Fruit fly (Drosophila melanogaster) whole organism, embryonic: ENCODE data around the gene Upf1.
A peak's percentile ranks its signal among the peaks of the same experiment; 100 is the strongest.

Experiments used
- Ada2b ChIP-seq: fragments of 200-800 bp; sonication (Bioruptor generic); IDR thresholded peaks from 2 replicates; pipeline ENCODE4 v1.3.6; 2022; ENCODE audit warnings: missing biosample characterization, missing genetic modification characterization
- BEAF-32 ChIP-seq: fragments of 200-800 bp; sonication (Bioruptor generic); optimal IDR thresholded peaks from 3 replicates; lab custom pipeline; 2017; ENCODE audit warnings: missing biosample characterization, missing genetic modification characterization, mild to moderate bottlenecking, moderate library complexity, missing genetic modification reagents
- C15 ChIP-seq: fragments of 200-800 bp; sonication (Bioruptor generic); IDR thresholded peaks from 3 replicates; pipeline ENCODE4 v1.3.6; 2022; ENCODE audit warnings: missing biosample characterization, missing genetic modification characterization
- CG10462 ChIP-seq: fragments of 200-800 bp; sonication (Bioruptor generic); optimal IDR thresholded peaks from 2 replicates; lab custom pipeline; 2016; ENCODE audit warnings: missing biosample characterization, missing genetic modification characterization
- CG11085 ChIP-seq: fragments of 200-800 bp; sonication (Bioruptor generic); IDR thresholded peaks from 2 replicates; pipeline ENCODE4 v1.3.6; 2022; ENCODE audit warnings: missing biosample characterization, missing genetic modification characterization
- CG11504 ChIP-seq: fragments of 200-800 bp; sonication (Bioruptor generic); optimal IDR thresholded peaks from 3 replicates; lab custom pipeline; 2019; ENCODE audit warnings: missing biosample characterization, mild to moderate bottlenecking, missing genetic modification characterization, moderate library complexity
- CG12299 ChIP-seq: fragments of 200-800 bp; sonication (Bioruptor generic); optimal IDR thresholded peaks from 2 replicates; lab custom pipeline; 2018; ENCODE audit warnings: missing biosample characterization, mild to moderate bottlenecking, missing genetic modification characterization
- CG12659 ChIP-seq: fragments of 200-800 bp; sonication (Bioruptor generic); optimal IDR thresholded peaks from 3 replicates; lab custom pipeline; 2017; ENCODE audit warnings: mild to moderate bottlenecking, missing biosample characterization, missing genetic modification reagents, missing genetic modification characterization
- CG13424 ChIP-seq: fragments of 200-800 bp; sonication (Bioruptor generic); optimal IDR thresholded peaks from 2 replicates; lab custom pipeline; 2019; ENCODE audit warnings: missing biosample characterization, mild to moderate bottlenecking, missing genetic modification characterization, moderate library complexity
- CG14710 ChIP-seq: fragments of 200-800 bp; sonication (Bioruptor generic); optimal IDR thresholded peaks from 3 replicates; lab custom pipeline; 2019; ENCODE audit warnings: missing biosample characterization, mild to moderate bottlenecking, missing genetic modification characterization, moderate library complexity
- CG15514 ChIP-seq: fragments of 200-800 bp; sonication (Bioruptor generic); optimal IDR thresholded peaks from 3 replicates; lab custom pipeline; 2017; ENCODE audit warnings: missing biosample characterization, missing genetic modification characterization, mild to moderate bottlenecking, moderate library complexity, missing genetic modification reagents
- CG18619 ChIP-seq: fragments of 200-800 bp; sonication (Bioruptor generic); optimal IDR thresholded peaks from 3 replicates; lab custom pipeline; 2017; ENCODE audit warnings: missing biosample characterization, mild to moderate bottlenecking, missing genetic modification characterization
- CG2120 ChIP-seq: fragments of 200-800 bp; sonication (Bioruptor generic); optimal IDR thresholded peaks from 3 replicates; lab custom pipeline; 2016; ENCODE audit warnings: missing biosample characterization, missing genetic modification characterization
- CG2129 ChIP-seq: fragments of 200-800 bp; sonication (Bioruptor generic); IDR thresholded peaks from 2 replicates; pipeline ENCODE4 v1.3.6; 2022; ENCODE audit warnings: missing biosample characterization, missing genetic modification characterization; ENCODE audit not compliant: partially characterized antibody
- CG30020 ChIP-seq: fragments of 200-800 bp; optimal IDR thresholded peaks from 2 replicates; lab custom pipeline; 2019; ENCODE audit warnings: missing biosample characterization, mild to moderate bottlenecking, missing genetic modification characterization, moderate library complexity
- CG30403 ChIP-seq: fragments of 200-800 bp; sonication (Bioruptor generic); optimal IDR thresholded peaks from 3 replicates; lab custom pipeline; 2016; ENCODE audit warnings: missing biosample characterization, missing genetic modification characterization
- CG31388 ChIP-seq: fragments of 200-800 bp; sonication (Bioruptor generic); optimal IDR thresholded peaks from 2 replicates; lab custom pipeline; 2016; ENCODE audit warnings: missing biosample characterization, missing genetic modification characterization
- CG32767 ChIP-seq: fragments of 200-800 bp; sonication (Bioruptor generic); IDR thresholded peaks from 2 replicates; pipeline ENCODE4 v1.3.6; 2022; ENCODE audit warnings: missing biosample characterization, missing genetic modification characterization
- CG32772 ChIP-seq: fragments of 200-800 bp; sonication (Bioruptor generic); IDR thresholded peaks from 2 replicates; pipeline ENCODE4 v1.3.6; 2022; ENCODE audit warnings: missing biosample characterization, missing genetic modification characterization
- CG34376 ChIP-seq: fragments of 200-800 bp; sonication (Bioruptor generic); optimal IDR thresholded peaks from 2 replicates; lab custom pipeline; 2018; ENCODE audit warnings: missing biosample characterization, mild to moderate bottlenecking, missing genetic modification characterization
- Dp ChIP-seq: fragments of 200-800 bp; sonication (Bioruptor generic); optimal IDR thresholded peaks from 2 replicates; lab custom pipeline; 2018; ENCODE audit warnings: missing biosample characterization, mild to moderate bottlenecking, missing genetic modification characterization, moderate library complexity
- E2f2 ChIP-seq: fragments of 200-800 bp; sonication (Bioruptor generic); IDR thresholded peaks from 2 replicates; pipeline ENCODE4 v1.3.6; 2022; ENCODE audit warnings: missing biosample characterization, missing genetic modification characterization
- Fer3 ChIP-seq: fragments of 200-800 bp; sonication (Bioruptor generic); optimal IDR thresholded peaks from 2 replicates; lab custom pipeline; 2018; ENCODE audit warnings: missing biosample characterization, mild to moderate bottlenecking, missing genetic modification characterization, moderate library complexity
- HmgZ ChIP-seq: fragments of 200-800 bp; sonication (Bioruptor generic); optimal IDR thresholded peaks from 2 replicates; lab custom pipeline; 2018; ENCODE audit warnings: missing biosample characterization, mild to moderate bottlenecking, missing genetic modification characterization
- Hmr ChIP-seq: fragments of 200-800 bp; sonication (Bioruptor generic); optimal IDR thresholded peaks from 3 replicates; lab custom pipeline; 2017; ENCODE audit warnings: mild to moderate bottlenecking, missing biosample characterization, missing genetic modification reagents, missing genetic modification characterization
- Med ChIP-seq: fragments of 200-800 bp; sonication (Bioruptor generic); peaks from one replicate; lab custom pipeline; 2016; ENCODE audit warnings: missing biosample characterization, missing genetic modification characterization, mild to moderate bottlenecking, inconsistent platforms, moderate library complexity
- NC2α ChIP-seq: fragments of 200-800 bp; sonication (Bioruptor generic); optimal IDR thresholded peaks from 2 replicates; lab custom pipeline; 2016; ENCODE audit warnings: missing biosample characterization, missing genetic modification characterization
- Ptx1 ChIP-seq: fragments of 200-800 bp; sonication (Bioruptor generic); IDR thresholded peaks from 2 replicates; pipeline ENCODE4 v1.3.6; 2022; ENCODE audit warnings: missing biosample characterization, missing genetic modification characterization
- Rfx ChIP-seq: fragments of 200-800 bp; sonication (Bioruptor generic); IDR thresholded peaks from 2 replicates; pipeline ENCODE4 v1.3.6; 2022; ENCODE audit warnings: missing biosample characterization, missing genetic modification characterization
- Sox100B ChIP-seq: fragments of 200-800 bp; sonication (Bioruptor generic); optimal IDR thresholded peaks from 3 replicates; lab custom pipeline; 2018; ENCODE audit warnings: missing biosample characterization, mild to moderate bottlenecking, missing genetic modification characterization
- aop ChIP-seq: fragments of 200-800 bp; sonication (Bioruptor generic); IDR thresholded peaks from 2 replicates; pipeline ENCODE4 v1.3.6; 2022; ENCODE audit warnings: missing biosample characterization, missing genetic modification characterization
- ase ChIP-seq: fragments of 200-800 bp; sonication (Bioruptor generic); IDR thresholded peaks from 3 replicates; pipeline ENCODE4 v1.3.6; 2022; ENCODE audit warnings: missing biosample characterization, missing genetic modification characterization
- bsh ChIP-seq, 2 experiments: fragments of 200-800 bp; sonication (Bioruptor generic); optimal IDR thresholded peaks; 2 replicates each; lab custom pipeline; 2017 to 2018; ENCODE audit warnings: mild to moderate bottlenecking in 2 of 2, missing biosample characterization in 2 of 2, missing genetic modification characterization in 2 of 2, moderate library complexity in 1 of 2
- btn ChIP-seq: fragments of 200-800 bp; sonication (Bioruptor generic); optimal IDR thresholded peaks from 2 replicates; lab custom pipeline; 2016; ENCODE audit warnings: missing biosample characterization, missing genetic modification characterization
- cas ChIP-seq: fragments of 200-800 bp; sonication (Bioruptor generic); IDR thresholded peaks from 2 replicates; pipeline ENCODE4 v1.3.6; 2022; ENCODE audit warnings: missing biosample characterization, missing genetic modification characterization
- chn ChIP-seq: fragments of 200-800 bp; sonication (Bioruptor generic); optimal IDR thresholded peaks from 2 replicates; lab custom pipeline; 2016; ENCODE audit warnings: missing biosample characterization, missing genetic modification characterization
- en ChIP-seq: fragments of 200-800 bp; sonication (Bioruptor generic); optimal IDR thresholded peaks from 2 replicates; lab custom pipeline; 2016; ENCODE audit warnings: missing biosample characterization, missing genetic modification characterization
- eve ChIP-seq, 2 experiments: fragments of >200 bp; optimal IDR thresholded peaks; 2 replicates each; lab custom pipeline; 2017; ENCODE audit warnings: missing biosample characterization in 2 of 2, missing genetic modification characterization in 2 of 2
- fd3F ChIP-seq: fragments of 200-800 bp; sonication (Bioruptor generic); optimal IDR thresholded peaks from 2 replicates; lab custom pipeline; 2018; ENCODE audit warnings: missing biosample characterization, mild to moderate bottlenecking, missing genetic modification characterization, moderate library complexity
- jigr1 ChIP-seq: fragments of 200-800 bp; sonication (Bioruptor generic); IDR thresholded peaks from 3 replicates; pipeline ENCODE4 v1.3.6; 2022; ENCODE audit warnings: missing biosample characterization, missing genetic modification characterization
- lmd ChIP-seq: fragments of 200-800 bp; sonication (Bioruptor generic); IDR thresholded peaks from 2 replicates; pipeline ENCODE4 v1.3.6; 2022; ENCODE audit warnings: missing biosample characterization, missing genetic modification characterization
- mld ChIP-seq: fragments of 200-800 bp; sonication (Bioruptor generic); IDR thresholded peaks from 3 replicates; pipeline ENCODE4 v1.3.6; 2022; ENCODE audit warnings: missing biosample characterization, missing genetic modification characterization; ENCODE audit not compliant: partially characterized antibody
- nerfin-2 ChIP-seq: fragments of 200-800 bp; sonication (Bioruptor generic); IDR thresholded peaks from 2 replicates; pipeline ENCODE4 v1.3.6; 2022; ENCODE audit warnings: missing biosample characterization, missing genetic modification characterization; ENCODE audit not compliant: partially characterized antibody
- phol ChIP-seq: fragments of 200-800 bp; sonication (Bioruptor generic); optimal IDR thresholded peaks from 3 replicates; lab custom pipeline; 2018; ENCODE audit warnings: missing biosample characterization, mild to moderate bottlenecking, missing genetic modification characterization, moderate library complexity
- run ChIP-seq: fragments of 200-800 bp; sonication (Bioruptor generic); optimal IDR thresholded peaks from 3 replicates; lab custom pipeline; 2018; ENCODE audit warnings: missing biosample characterization, mild to moderate bottlenecking, missing genetic modification characterization
- schlank ChIP-seq: fragments of 200-800 bp; sonication (Bioruptor generic); optimal IDR thresholded peaks from 2 replicates; lab custom pipeline; 2018; ENCODE audit warnings: missing biosample characterization, mild to moderate bottlenecking, missing genetic modification characterization
- sd ChIP-seq: fragments of 200-800 bp; sonication (Bioruptor generic); optimal IDR thresholded peaks from 3 replicates; lab custom pipeline; 2018; ENCODE audit warnings: missing biosample characterization, mild to moderate bottlenecking, missing genetic modification characterization, moderate library complexity
- slbo ChIP-seq: fragments of 200-800 bp; sonication (Bioruptor generic); IDR thresholded peaks from 2 replicates; pipeline ENCODE4 v1.3.6; 2022; ENCODE audit warnings: missing biosample characterization, missing genetic modification characterization
- ssp ChIP-seq: fragments of 200-800 bp; sonication (Bioruptor generic); IDR thresholded peaks from 2 replicates; pipeline ENCODE4 v1.3.6; 2022; ENCODE audit warnings: missing biosample characterization, missing genetic modification characterization
- tna ChIP-seq: fragments of 200-800 bp; sonication (Bioruptor generic); IDR thresholded peaks from 2 replicates; pipeline ENCODE4 v1.3.6; 2022; ENCODE audit warnings: missing biosample characterization, missing genetic modification characterization; ENCODE audit not compliant: partially characterized antibody

The Upf1 gene

dm6 chrX:11873116-11873515, 32.1 kb downstream of the Upf1 start, which contains the start of gene CG15739 (continued):
- no peak for TF ChIP-seq mld (GFP tag; lab: Robert Waterston, UW)
- no peak for TF ChIP-seq Fer3 (tag; lab: Kevin White, UChicago)
- TF ChIP-seq Ptx1 (GFP tag; lab: Robert Waterston, UW) = no peak
- no peak for TF ChIP-seq phol (tag; lab: Kevin White, UChicago)
- no peak for TF ChIP-seq CG32767 (GFP tag; lab: Robert Waterston, UW)
- TF ChIP-seq Ada2b (GFP tag; lab: Robert Waterston, UW) = no peak
- TF ChIP-seq ase = no peak
- TF ChIP-seq CG34376 (GFP tag; lab: Kevin White, UChicago) = peak; percentile 89
- no peak for TF ChIP-seq CG15514 (GFP tag; lab: Kevin White, UChicago)
- TF ChIP-seq en = no peak

- peak; percentile 78 for TF ChIP-seq CG30020
- peak; percentile 51 for TF ChIP-seq Med (GFP tag; lab: Kevin White, UChicago)
- TF ChIP-seq E2f2 (GFP tag; lab: Robert Waterston, UW) = 0 out of 2 replicates have a peak, but pooled peaks have one; percentile 18
- TF ChIP-seq ssp = peak; percentile 96
- peak; percentile 46 for TF ChIP-seq slbo (GFP tag; lab: Robert Waterston, UW)
- no peak for TF ChIP-seq run (tag; lab: Kevin White, UChicago)
- TF ChIP-seq BEAF-32 = peak; percentile 33
- TF ChIP-seq tna (GFP tag; lab: Robert Waterston, UW) = no peak
- no peak for TF ChIP-seq CG31388 (GFP tag; lab: Kevin White, UChicago)
- no peak for TF ChIP-seq nerfin-2 (GFP tag; lab: Robert Waterston, UW)
- TF ChIP-seq bsh (GFP tag; optimal IDR thresholded peaks at IDR 0.05; lab: Kevin White, UChicago) = peak in 1 of 2 experiments; percentile 8
- no peak for TF ChIP-seq jigr1 (GFP tag; lab: Robert Waterston, UW)
- TF ChIP-seq Dp (GFP tag; lab: Kevin White, UChicago) = peak; percentile 20
- TF ChIP-seq sd = no peak
- no peak for TF ChIP-seq CG10462 (GFP tag; lab: Kevin White, UChicago)
- TF ChIP-seq CG11085 (GFP tag; lab: Robert Waterston, UW) = no peak
- peak; percentile 30 for TF ChIP-seq CG14710 (tag; lab: Kevin White, UChicago)
- no peak for TF ChIP-seq eve (GFP tag; optimal IDR thresholded peaks at IDR 0.05; lab: Kevin White, UChicago)
- TF ChIP-seq CG18619 (GFP tag; lab: Kevin White, UChicago) = no peak
- no peak for TF ChIP-seq Sox100B (GFP tag; lab: Kevin White, UChicago)
- TF ChIP-seq CG12659 (GFP tag; lab: Kevin White, UChicago) = peak; percentile 30
- no peak for TF ChIP-seq cas
- TF ChIP-seq schlank (tag; lab: Kevin White, UChicago) = no peak
- TF ChIP-seq CG30403 = peak; percentile 33
- no peak for TF ChIP-seq chn
- TF ChIP-seq fd3F (GFP tag; lab: Kevin White, UChicago) = no peak
- no peak for TF ChIP-seq CG2129 (GFP tag; lab: Robert Waterston, UW)
- TF ChIP-seq CG12299 (tag; lab: Kevin White, UChicago) = no peak
- TF ChIP-seq C15 (GFP tag; lab: Robert Waterston, UW) = no peak
- no peak for TF ChIP-seq HmgZ (tag; lab: Kevin White, UChicago)
- no peak for TF ChIP-seq CG11504 (tag; lab: Kevin White, UChicago)
- TF ChIP-seq NC2α (GFP tag; lab: Kevin White, UChicago) = no peak
- TF ChIP-seq CG13424 (tag; lab: Kevin White, UChicago) = no peak
- TF ChIP-seq CG2120 (GFP tag; lab: Kevin White, UChicago) = peak; percentile 1
- 0 out of 2 replicates have a peak, but pooled peaks have one; percentile 11 for TF ChIP-seq Rfx
- TF ChIP-seq btn (GFP tag; lab: Kevin White, UChicago) = no peak
- no peak for TF ChIP-seq CG32772 (GFP tag; lab: Robert Waterston, UW)
- TF ChIP-seq lmd (GFP tag; lab: Robert Waterston, UW) = no peak
- TF ChIP-seq Hmr (GFP tag; lab: Kevin White, UChicago) = no peak
- TF ChIP-seq aop (GFP tag; lab: Robert Waterston, UW) = no peak
Measured at dm6 chrX:11872517-11872916, 32.7 kb downstream of the Upf1 start, which contains the start of gene BORCS5. BORCS5 (minus strand) TSS chrX:11872779.
